Worm (Caenorhabditis elegans): ENCODE data around the gene C28D4.10.
A peak's percentile ranks its signal among the peaks of the same experiment; 100 is the strongest.

Gene C28D4.10

DNA sequence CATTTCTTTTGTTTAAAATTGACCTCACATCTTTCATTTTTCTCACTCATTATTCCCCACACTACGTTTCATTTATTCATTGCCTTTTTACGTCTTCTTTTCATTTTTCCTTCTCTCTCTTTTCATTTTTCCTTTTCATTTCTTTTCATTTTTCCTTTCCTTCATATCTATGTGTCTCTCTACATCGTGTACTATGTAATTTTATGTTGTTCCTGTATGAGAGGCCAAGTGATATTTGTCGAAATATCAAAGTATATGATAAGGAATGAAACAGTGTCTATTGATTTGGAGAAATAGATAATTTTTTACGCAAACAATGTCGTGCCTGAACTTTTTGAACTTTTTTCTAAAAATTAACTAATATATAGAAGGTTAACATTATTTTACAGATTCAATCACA is 21.8 kb upstream of the C28D4.10 start:
- TF ChIP-seq blmp-1 (tag; optimal IDR thresholded peaks at IDR 0.05) (peak; percentile 92), drap-1 (GFP tag; optimal IDR thresholded peaks at IDR 0.05) (no peak)

ce11 chrIV:9717844-9718243 is 20.4 kb upstream of the C28D4.10 start:
- no peak for TF ChIP-seq ceh-43 (GFP tag; optimal IDR thresholded peaks at IDR 0.05)

- peak; percentile 20 for TF ChIP-seq mep-1 (tag; optimal IDR thresholded peaks at IDR 0.05)
- TF ChIP-seq lin-13 (tag; optimal IDR thresholded peaks at IDR 0.05), result no peak
- TF ChIP-seq unc-120 (tag; optimal IDR thresholded peaks at IDR 0.05; ENCODE audit: poor library complexity, severe bottlenecking), result peak; percentile 75
- peak; percentile 75 for TF ChIP-seq unc-62 (GFP tag; optimal IDR thresholded peaks at IDR 0.05)
- TF ChIP-seq mls-2 (tag; optimal IDR thresholded peaks at IDR 0.05), result no peak
- TF ChIP-seq lsy-2 (tag; optimal IDR thresholded peaks at IDR 0.05), result peak; percentile 47
- TF ChIP-seq snpc-4 (tag; optimal IDR thresholded peaks at IDR 0.05), result no peak
Measured at ce11 chrIV:9718396-9718795, 19.9 kb upstream of the C28D4.10 start.

ce11 chrIV:9723185-9723584 is 15.1 kb upstream of the C28D4.10 start:
- TF ChIP-seq cnd-1 (tag; optimal IDR thresholded peaks at IDR 0.05) (no peak), sptf-1 (tag; optimal IDR thresholded peaks at IDR 0.05) (no peak), lin-13 (tag; optimal IDR thresholded peaks at IDR 0.05) (no peak), unc-62 (GFP tag; optimal IDR thresholded peaks at IDR 0.05) (no peak), mls-2 (tag; optimal IDR thresholded peaks at IDR 0.05) (no peak), unc-120 (tag; optimal IDR thresholded peaks at IDR 0.05; ENCODE audit: poor library complexity, severe bottlenecking) (no peak), drap-1 (GFP tag; optimal IDR thresholded peaks at IDR 0.05) (no peak), lsy-2 (tag; optimal IDR thresholded peaks at IDR 0.05) (no peak), tbx-8 (GFP tag; optimal IDR thresholded peaks at IDR 0.05) (no peak), mab-5 (tag; optimal IDR thresholded peaks at IDR 0.05) (no peak)

ce11 chrIV:9724948-9725347 is 13.3 kb upstream of the C28D4.10 start, which contains the start of the genes nhr-138 and C28D4.18:
nhr-138 (plus strand) TSS chrIV:9725251.
C28D4.18 (plus strand) TSS chrIV:9725280.
- TF ChIP-seq unc-120 (tag; optimal IDR thresholded peaks at IDR 0.05; ENCODE audit: poor library complexity, severe bottlenecking) (no peak), nhr-12 (tag; optimal IDR thresholded peaks at IDR 0.05) (no peak), unc-62 (GFP tag; optimal IDR thresholded peaks at IDR 0.05) (no peak), nhr-237 (tag; optimal IDR thresholded peaks at IDR 0.05) (no peak)

- TF ChIP-seq unc-39 (tag; optimal IDR thresholded peaks at IDR 0.05), result no peak
- no peak for TF ChIP-seq tbx-8 (GFP tag; optimal IDR thresholded peaks at IDR 0.05)
Measured at ce11 chrIV:9725468-9725985, 12.8 kb upstream of the C28D4.10 start.

- TF ChIP-seq ceh-43 (GFP tag; optimal IDR thresholded peaks at IDR 0.05) (no peak), elt-1 (tag; optimal IDR thresholded peaks at IDR 0.05; ENCODE audit: borderline replicate concordance, insufficient read depth) (no peak), mls-2 (tag; optimal IDR thresholded peaks at IDR 0.05) (no peak)
Measured at ce11 chrIV:9727217-9727616, 11.1 kb upstream of the C28D4.10 start.

DNA sequence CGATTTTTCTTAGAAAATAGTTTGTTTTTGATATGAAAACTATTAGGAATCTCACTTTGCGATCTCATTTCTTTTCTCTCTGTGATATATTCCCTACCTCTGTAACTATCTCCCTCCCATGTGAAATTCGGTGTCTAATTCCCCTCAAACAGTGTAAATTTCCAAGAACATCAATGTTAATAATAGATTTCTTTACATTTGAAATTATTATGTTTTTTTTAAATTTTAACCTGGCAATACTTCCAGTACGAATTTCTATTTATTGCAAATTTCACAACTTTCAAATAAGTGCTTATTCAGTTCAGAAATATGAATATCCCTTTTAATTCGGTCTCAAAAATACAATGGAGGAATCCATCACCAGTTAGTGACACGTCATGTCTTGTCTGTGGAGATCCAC is 9.9 kb upstream of the C28D4.10 start, which contains the start of gene nhr-100:
Gene nhr-100, plus strand, starts transcription at position 301 of the 400 bp plus-strand sequence.
- TF ChIP-seq ceh-83 (GFP tag; optimal IDR thresholded peaks at IDR 0.05), result no peak
- no peak for TF ChIP-seq bed-3 (GFP tag; optimal IDR thresholded peaks at IDR 0.05)
- no peak for TF ChIP-seq ham-2 (GFP tag; optimal IDR thresholded peaks at IDR 0.05)
- no peak for TF ChIP-seq mab-5 (tag; optimal IDR thresholded peaks at IDR 0.05)
- TF ChIP-seq ceh-43 (GFP tag; optimal IDR thresholded peaks at IDR 0.05), result no peak
- no peak for TF ChIP-seq unc-39 (tag; optimal IDR thresholded peaks at IDR 0.05)
- no peak for TF ChIP-seq unc-62 (GFP tag; optimal IDR thresholded peaks at IDR 0.05)
- TF ChIP-seq tbx-8 (GFP tag; optimal IDR thresholded peaks at IDR 0.05), result no peak
- no peak for TF ChIP-seq drap-1 (GFP tag; optimal IDR thresholded peaks at IDR 0.05)
- no peak for TF ChIP-seq lsy-2 (tag; optimal IDR thresholded peaks at IDR 0.05)
- TF ChIP-seq nhr-76 (tag; optimal IDR thresholded peaks at IDR 0.05), result no peak
- no peak for TF ChIP-seq elt-1 (tag; optimal IDR thresholded peaks at IDR 0.05; ENCODE audit: borderline replicate concordance, insufficient read depth)
- TF ChIP-seq lin-32 (GFP tag; optimal IDR thresholded peaks at IDR 0.05), result no peak
- no peak for TF ChIP-seq ceh-39 (tag; optimal IDR thresholded peaks at IDR 0.05)
